Worm (Caenorhabditis elegans) whole organism, late embryonic: ENCODE results near the gene sart-3.

ENCODE experiments used
- ceh-2 ChIP-seq: sonication (generic microtip); optimal IDR thresholded peaks from 2 replicates; lab custom pipeline; 2016; ENCODE audit warnings: missing genotype, missing genetic modification characterization, missing compliant biosample characterization
- che-1 ChIP-seq: sonication (generic microtip); optimal IDR thresholded peaks from 2 replicates; lab custom pipeline; 2016; ENCODE audit warnings: mild to moderate bottlenecking, missing genetic modification characterization, missing compliant biosample characterization
- fkh-10 ChIP-seq: fragments of 150-350 bp; optimal IDR thresholded peaks from 2 replicates; lab custom pipeline; 2014; ENCODE audit warnings: missing biosample characterization, missing genetic modification reagents, missing genetic modification characterization
- gmeb-2 ChIP-seq: sonication (generic microtip); optimal IDR thresholded peaks from 2 replicates; lab custom pipeline; 2016; ENCODE audit warnings: missing genetic modification characterization, inconsistent platforms, missing compliant biosample characterization
- nfya-1 ChIP-seq: sonication (generic microtip); optimal IDR thresholded peaks from 2 replicates; lab custom pipeline; 2017; ENCODE audit warnings: missing genetic modification characterization, mild to moderate bottlenecking, missing compliant biosample characterization, antibody characterized with exemption, moderate library complexity
- nhr-11 ChIP-seq: fragments of 150-350 bp; optimal IDR thresholded peaks from 2 replicates; lab custom pipeline; 2014; ENCODE audit warnings: missing biosample characterization, missing genetic modification characterization
- pax-1 ChIP-seq: fragments of 150-350 bp; optimal IDR thresholded peaks from 2 replicates; lab custom pipeline; 2014; ENCODE audit warnings: missing biosample characterization, missing genetic modification characterization
- pha-4 ChIP-seq: fragments of 150-350 bp; optimal IDR thresholded peaks from 2 replicates; lab custom pipeline; 2018; ENCODE audit warnings: missing biosample characterization, missing genetic modification reagents, missing genetic modification characterization
- rnt-1 ChIP-seq: sonication (generic microtip); optimal IDR thresholded peaks from 2 replicates; lab custom pipeline; 2016; ENCODE audit warnings: missing genetic modification characterization, missing compliant biosample characterization

DNA sequence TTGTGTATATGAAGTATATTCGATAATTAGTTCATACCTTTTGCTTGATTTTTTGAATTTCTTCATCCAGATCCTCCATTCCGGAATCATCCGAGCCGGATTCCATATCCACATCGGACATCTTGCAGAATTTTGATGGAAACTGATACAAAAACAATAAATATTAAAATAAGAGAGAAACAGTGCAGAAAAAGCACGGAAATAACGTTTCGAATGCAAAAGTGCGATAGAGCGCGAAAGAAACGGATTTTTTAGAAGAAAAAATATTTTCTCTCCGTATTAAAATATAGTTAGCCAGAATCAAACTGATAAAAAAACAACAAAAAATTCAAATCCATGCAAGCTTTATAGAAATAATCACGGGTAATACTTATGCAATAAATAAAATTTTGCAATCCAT is at the start of gene sart-3:
- TF ChIP-seq nhr-11 (tag; lab: Kevin White, UChicago), result no peak
- no peak for TF ChIP-seq pax-1 (tag; lab: Kevin White, UChicago)
- no peak for TF ChIP-seq ceh-2 (tag; lab: Kevin White, UChicago)
- no peak for TF ChIP-seq nfya-1 (tag; lab: Kevin White, UChicago)
- TF ChIP-seq gmeb-2 (tag; lab: Kevin White, UChicago), result no peak
- no peak for TF ChIP-seq pha-4 (tag; lab: Kevin White, UChicago)
- TF ChIP-seq rnt-1 (tag; lab: Kevin White, UChicago), result no peak
- no peak for TF ChIP-seq fkh-10
- TF ChIP-seq che-1, result no peak
